Worm (Caenorhabditis elegans): Measurements from ENCODE around the gene col-77.

col-77 gene

DNA sequence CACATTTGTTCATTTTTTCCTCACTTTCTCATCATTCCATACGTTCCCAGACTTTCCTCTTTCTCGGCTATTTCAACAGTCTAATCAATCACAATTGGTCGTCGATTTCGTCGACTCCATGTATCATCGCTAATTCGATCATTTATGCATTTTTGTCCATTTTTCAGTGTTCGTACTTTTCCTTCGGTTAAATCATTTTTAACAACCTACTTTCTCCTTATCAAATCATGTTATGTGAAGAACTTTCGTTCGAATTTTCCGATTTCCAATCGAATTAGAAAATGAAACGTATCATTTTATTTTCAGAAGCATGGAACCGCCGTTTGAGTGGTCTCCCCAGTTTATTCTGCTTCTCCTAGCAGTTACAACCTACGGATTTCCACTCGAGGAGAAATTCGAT lies 12.8 kb downstream of the col-77 start, which contains the start of gene eff-1:
TSS of gene eff-1 (plus strand) at position 301 of the 400 bp plus-strand sequence.
- TF ChIP-seq zfp-3 (GFP tag; conservative IDR thresholded peaks at IDR 0.05): no peak
- no peak for TF ChIP-seq nhr-10 (tag; optimal IDR thresholded peaks at IDR 0.05)

DNA sequence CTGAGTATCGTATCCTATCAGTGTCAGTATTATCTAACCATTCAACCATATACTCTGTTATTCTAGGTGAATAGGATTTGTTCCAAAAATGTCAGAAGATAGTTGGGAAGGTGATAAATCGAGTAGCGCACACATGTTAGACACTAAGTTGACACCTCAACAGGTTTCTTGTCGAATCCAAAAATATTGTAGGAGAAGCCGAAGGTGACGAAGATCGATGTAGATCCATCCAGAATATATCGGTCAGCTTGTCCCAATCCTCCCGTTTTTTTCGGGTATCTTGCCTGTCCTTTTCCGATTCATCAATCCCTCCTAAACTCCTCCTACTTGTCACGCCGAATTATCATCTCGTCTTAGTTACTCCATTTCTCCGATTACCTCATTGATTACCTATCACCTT lies 13.6 kb downstream of the col-77 start:
- TF ChIP-seq unc-62 (GFP tag; optimal IDR thresholded peaks at IDR 0.05 in 1 of 2): peak in 1 of 2 experiments; percentile 96
- no peak for TF ChIP-seq unc-62 (tag; optimal IDR thresholded peaks at IDR 0.05)
- no peak for TF ChIP-seq zfp-3 (GFP tag; conservative IDR thresholded peaks at IDR 0.05)
- TF ChIP-seq nhr-48 (tag; optimal IDR thresholded peaks at IDR 0.05): no peak
- TF ChIP-seq lin-15B (tag; optimal IDR thresholded peaks at IDR 0.05): no peak
- TF ChIP-seq dpl-1 (GFP tag; optimal IDR thresholded peaks at IDR 0.05): no peak
- TF ChIP-seq F37D6.2 (tag; optimal IDR thresholded peaks at IDR 0.05): no peak

DNA sequence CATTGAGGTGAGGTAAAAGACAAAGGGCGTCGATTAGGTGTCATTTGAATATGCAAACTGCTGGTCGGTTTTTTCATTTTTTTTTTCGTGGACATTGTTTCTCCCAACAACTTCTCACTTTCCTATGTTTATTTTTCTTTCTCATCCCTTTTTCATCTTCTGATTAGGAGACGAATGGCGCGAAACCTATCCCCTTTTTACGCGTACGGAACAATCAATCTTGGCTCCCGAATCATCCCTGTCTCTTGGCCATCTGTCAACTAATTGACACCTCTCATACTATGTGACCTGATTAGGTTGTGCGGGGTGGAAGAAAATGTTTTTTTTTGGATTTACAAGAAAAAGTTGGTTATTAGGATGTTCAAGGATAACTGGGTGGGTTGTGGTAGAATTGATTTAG lies 14.4 kb downstream of the col-77 start:
- TF ChIP-seq unc-62 (GFP tag; optimal IDR thresholded peaks at IDR 0.05 in 1 of 2) (peak in 1 of 2 experiments; percentile 70), unc-62 (tag; optimal IDR thresholded peaks at IDR 0.05) (no peak), nhr-42 (GFP tag; IDR thresholded peaks at IDR 0.05) (no peak)

- TF ChIP-seq unc-62 (GFP tag; optimal IDR thresholded peaks at IDR 0.05 in 1 of 2): peak in 1 of 2 experiments; percentile 93
- no peak for TF ChIP-seq unc-62 (tag; optimal IDR thresholded peaks at IDR 0.05)
- no peak for TF ChIP-seq arid-1 (GFP tag; conservative IDR thresholded peaks at IDR 0.05)
These were observed 20.1 kb downstream of the col-77 start for ce11 chrII:8339108-8339507.

ce11 chrII:8333643-8334042 lies 25.5 kb downstream of the col-77 start, which contains the start of gene C26D10.7:
C26D10.7 (plus strand) TSS chrII:8333943.
- TF ChIP-seq unc-62 (GFP tag; optimal IDR thresholded peaks at IDR 0.05 in 1 of 2) (peak in 1 of 2 experiments; percentile 41), unc-62 (tag; optimal IDR thresholded peaks at IDR 0.05) (no peak), saeg-2 (GFP tag; IDR thresholded peaks at IDR 0.05) (no peak), mes-2 (tag; optimal IDR thresholded peaks at IDR 0.05; ENCODE audit: poor library complexity, severe bottlenecking) (no peak)

ce11 chrII:8329462-8329861 lies 29.7 kb downstream of the col-77 start, which contains the start of gene C26D10.4:
C26D10.4 (plus strand) TSS chrII:8329762.
- no peak for TF ChIP-seq nhr-42 (GFP tag; IDR thresholded peaks at IDR 0.05)
- peak in 1 of 2 experiments; percentile 3 for TF ChIP-seq mdl-1 (tag; optimal IDR thresholded peaks at IDR 0.05)
- TF ChIP-seq hmg-1.1 (GFP tag; IDR thresholded peaks at IDR 0.05): no peak
- peak; percentile 48 for TF ChIP-seq mxl-3 (GFP tag; optimal IDR thresholded peaks at IDR 0.05)
- peak; percentile 24 for TF ChIP-seq hlh-30 (tag; optimal IDR thresholded peaks at IDR 0.05; ENCODE audit: insufficient read depth)

DNA sequence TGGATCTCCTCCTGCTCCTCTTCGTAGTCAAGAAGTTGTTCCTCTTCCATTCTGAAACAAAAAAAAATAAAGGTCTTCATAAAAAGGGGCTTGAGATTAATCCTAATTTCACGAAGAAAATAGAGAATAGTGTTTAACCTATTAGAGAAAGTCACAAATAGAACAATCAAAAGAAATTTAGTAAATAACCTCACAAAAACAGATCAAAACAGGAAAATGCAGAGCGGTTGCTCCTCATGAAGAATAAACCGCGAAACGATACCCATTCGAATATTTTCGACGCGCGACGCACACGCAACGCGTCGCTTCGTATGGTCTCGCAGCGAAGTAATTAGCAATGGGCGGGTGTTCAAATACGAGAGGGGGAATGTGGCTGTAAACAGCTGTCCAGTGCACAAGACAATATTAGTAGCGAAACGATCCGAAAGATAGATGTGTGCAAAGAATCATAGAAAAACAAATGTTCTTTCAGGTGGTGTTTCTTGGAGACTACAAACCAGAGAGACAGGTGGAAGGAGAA lies 30.3 kb downstream of the col-77 start, which contains the start of gene hel-1:
TSS of gene hel-1 (minus strand) at position 51 of the 520 bp plus-strand sequence.
- TF ChIP-seq snpc-4 (tag; optimal IDR thresholded peaks at IDR 0.05): no peak
- TF ChIP-seq nhr-25 (tag; optimal IDR thresholded peaks at IDR 0.05; ENCODE audit: borderline replicate concordance, insufficient read depth): peak; percentile 30
- no peak for TF ChIP-seq unc-39 (tag; optimal IDR thresholded peaks at IDR 0.05)
- TF ChIP-seq nhr-102 (tag; optimal IDR thresholded peaks at IDR 0.05): no peak
- peak; percentile 69 for TF ChIP-seq hmg-1.1 (GFP tag; IDR thresholded peaks at IDR 0.05)
- TF ChIP-seq hlh-11 (tag; optimal IDR thresholded peaks at IDR 0.05): peak; percentile 82
- TF ChIP-seq lin-15B (tag; optimal IDR thresholded peaks at IDR 0.05): no peak
- peak; percentile 23 for TF ChIP-seq nhr-77 (tag; optimal IDR thresholded peaks at IDR 0.05)
- TF ChIP-seq ama-1 (optimal IDR thresholded peaks at IDR 0.05): peak; percentile 38
- TF ChIP-seq mxl-2 (GFP tag; conservative IDR thresholded peaks at IDR 0.05): no peak
- no peak for TF ChIP-seq spr-3 (GFP tag; optimal IDR thresholded peaks at IDR 0.05)
- TF ChIP-seq Y75B8A.6 (GFP tag; IDR thresholded peaks at IDR 0.05): no peak
- TF ChIP-seq arid-1 (GFP tag; conservative IDR thresholded peaks at IDR 0.05): no peak
- no peak for TF ChIP-seq lim-7 (GFP tag; IDR thresholded peaks at IDR 0.05)
- no peak for TF ChIP-seq madf-9 (GFP tag; conservative IDR thresholded peaks at IDR 0.05)
- no peak for TF ChIP-seq egl-27 (tag; optimal IDR thresholded peaks at IDR 0.05)
- TF ChIP-seq lin-1 (GFP tag; IDR thresholded peaks at IDR 0.05): 0 out of 2 replicates have a peak, but pooled peaks have one; percentile 36
- TF ChIP-seq mes-2 (tag; optimal IDR thresholded peaks at IDR 0.05; ENCODE audit: poor library complexity, severe bottlenecking): peak; percentile 87
- TF ChIP-seq snpc-1.2 (GFP tag; IDR thresholded peaks at IDR 0.05): no peak
- no peak for TF ChIP-seq mep-1 (tag; optimal IDR thresholded peaks at IDR 0.05)
- TF ChIP-seq mdt-29 (GFP tag; IDR thresholded peaks at IDR 0.05): no peak
- no peak for TF ChIP-seq fos-1 (tag; optimal IDR thresholded peaks at IDR 0.05)
- TF ChIP-seq zfp-2 (tag; optimal IDR thresholded peaks at IDR 0.05): peak; percentile 2
- TF ChIP-seq D1046.2 (GFP tag; IDR thresholded peaks at IDR 0.05): no peak
- peak; percentile 68 for TF ChIP-seq lin-39 (tag; optimal IDR thresholded peaks at IDR 0.05)
- no peak for TF ChIP-seq zip-2 (tag; optimal IDR thresholded peaks at IDR 0.05)

All from whole organism, L4 larva.